Fruit fly (Drosophila melanogaster) whole organism, embryonic: ENCODE results near the gene CG5966.

Experiments used
- B-H2 ChIP-seq: fragments of 200-800 bp; sonication (Bioruptor generic); optimal IDR thresholded peaks from 2 replicates; lab custom pipeline; 2018; ENCODE audit warnings: missing biosample characterization, mild to moderate bottlenecking, missing genetic modification characterization
- CG10274 ChIP-seq: fragments of 200-800 bp; sonication (Bioruptor generic); optimal IDR thresholded peaks from 3 replicates; lab custom pipeline; 2017; ENCODE audit warnings: missing biosample characterization, mild to moderate bottlenecking, missing genetic modification characterization
- CG10654 ChIP-seq: fragments of 200-800 bp; sonication (Bioruptor generic); optimal IDR thresholded peaks from 2 replicates; lab custom pipeline; 2016; ENCODE audit warnings: missing biosample characterization, missing genetic modification characterization
- CG10979 ChIP-seq: fragments of 200-800 bp; sonication (Bioruptor generic); optimal IDR thresholded peaks from 2 replicates; lab custom pipeline; 2018; ENCODE audit warnings: missing biosample characterization, mild to moderate bottlenecking, missing genetic modification characterization, moderate library complexity
- CG11504 ChIP-seq: fragments of 200-800 bp; sonication (Bioruptor generic); optimal IDR thresholded peaks from 3 replicates; lab custom pipeline; 2019; ENCODE audit warnings: missing biosample characterization, mild to moderate bottlenecking, missing genetic modification characterization, moderate library complexity
- CG1233 ChIP-seq: fragments of 200-800 bp; sonication (Bioruptor generic); optimal IDR thresholded peaks from 4 replicates; lab custom pipeline; 2018; ENCODE audit warnings: missing biosample characterization, mild to moderate bottlenecking, missing genetic modification characterization
- CG14965 ChIP-seq: fragments of 200-800 bp; sonication (Bioruptor generic); optimal IDR thresholded peaks from 2 replicates; lab custom pipeline; 2016; ENCODE audit warnings: missing biosample characterization, missing genetic modification characterization, borderline replicate concordance
- CG15479 ChIP-seq: fragments of 200-800 bp; sonication (Bioruptor generic); optimal IDR thresholded peaks from 3 replicates; lab custom pipeline; 2019; ENCODE audit warnings: missing biosample characterization, mild to moderate bottlenecking, missing genetic modification characterization, moderate library complexity
- CG17361 ChIP-seq: fragments of 200-800 bp; sonication (Bioruptor generic); IDR thresholded peaks from 3 replicates; pipeline ENCODE4 v1.3.6; 2022; ENCODE audit warnings: missing biosample characterization, missing genetic modification characterization
- CG17568 ChIP-seq: fragments of 200-800 bp; sonication (Bioruptor generic); optimal IDR thresholded peaks from 2 replicates; lab custom pipeline; 2018; ENCODE audit warnings: missing biosample characterization, mild to moderate bottlenecking, missing genetic modification characterization, moderate library complexity
- CG18619 ChIP-seq: fragments of 200-800 bp; sonication (Bioruptor generic); optimal IDR thresholded peaks from 3 replicates; lab custom pipeline; 2017; ENCODE audit warnings: missing biosample characterization, mild to moderate bottlenecking, missing genetic modification characterization
- CG2116 ChIP-seq: fragments of 200-800 bp; sonication (Bioruptor generic); optimal IDR thresholded peaks from 3 replicates; lab custom pipeline; 2018; ENCODE audit warnings: missing biosample characterization, mild to moderate bottlenecking, missing genetic modification characterization
- CG2678 ChIP-seq: fragments of 200-800 bp; sonication (Bioruptor generic); optimal IDR thresholded peaks from 3 replicates; lab custom pipeline; 2019; ENCODE audit warnings: missing biosample characterization, mild to moderate bottlenecking, missing genetic modification characterization, moderate library complexity
- CG32532 ChIP-seq: fragments of 200-800 bp; sonication (Bioruptor generic); IDR thresholded peaks from 2 replicates; pipeline ENCODE4 v1.3.6; 2022; ENCODE audit warnings: missing biosample characterization, missing genetic modification characterization
- CG3838 ChIP-seq: fragments of 200-800 bp; sonication (Bioruptor generic); optimal IDR thresholded peaks from 3 replicates; lab custom pipeline; 2016; ENCODE audit warnings: missing biosample characterization, missing genetic modification characterization
- CG4360 ChIP-seq: fragments of 200-800 bp; sonication (Bioruptor generic); IDR thresholded peaks from 2 replicates; pipeline ENCODE4 v1.3.6; 2022; ENCODE audit warnings: missing biosample characterization, missing genetic modification characterization
- CG5180 ChIP-seq: fragments of 200-800 bp; sonication (Bioruptor generic); optimal IDR thresholded peaks from 3 replicates; lab custom pipeline; 2017; ENCODE audit warnings: missing biosample characterization, missing genetic modification characterization, mild to moderate bottlenecking, moderate library complexity, missing genetic modification reagents
- CG6654 ChIP-seq: fragments of 200-800 bp; sonication (Bioruptor generic); optimal IDR thresholded peaks from 2 replicates; lab custom pipeline; 2017; ENCODE audit warnings: missing biosample characterization, mild to moderate bottlenecking, missing genetic modification characterization
- CG7357 ChIP-seq: fragments of 200-800 bp; sonication (Bioruptor generic); IDR thresholded peaks from 3 replicates; pipeline ENCODE4 v1.3.6; 2022; ENCODE audit warnings: missing biosample characterization, missing genetic modification characterization
- CG7928 ChIP-seq: fragments of 200-800 bp; sonication (Bioruptor generic); optimal IDR thresholded peaks from 2 replicates; lab custom pipeline; 2017; ENCODE audit warnings: missing biosample characterization, mild to moderate bottlenecking, missing genetic modification characterization
- Dfd ChIP-seq, 2 experiments: fragments of >200 bp; optimal IDR thresholded peaks; 2 replicates each; lab custom pipeline; 2017; ENCODE audit warnings: missing biosample characterization in 2 of 2, missing genetic modification characterization in 2 of 2
- Drgx ChIP-seq: fragments of 200-800 bp; sonication (Bioruptor generic); IDR thresholded peaks from 2 replicates; pipeline ENCODE4 v1.3.6; 2022; ENCODE audit warnings: missing biosample characterization, missing genetic modification characterization
- E2f2 ChIP-seq: fragments of 200-800 bp; sonication (Bioruptor generic); IDR thresholded peaks from 2 replicates; pipeline ENCODE4 v1.3.6; 2022; ENCODE audit warnings: missing biosample characterization, missing genetic modification characterization
- Fer2 ChIP-seq: fragments of 200-800 bp; sonication (Bioruptor generic); optimal IDR thresholded peaks from 2 replicates; lab custom pipeline; 2018; ENCODE audit warnings: missing biosample characterization, mild to moderate bottlenecking, missing genetic modification characterization, moderate library complexity
- HLH4C ChIP-seq: fragments of 200-800 bp; sonication (Bioruptor generic); IDR thresholded peaks from 3 replicates; pipeline ENCODE4 v1.3.6; 2022; ENCODE audit warnings: missing biosample characterization, missing genetic modification characterization; ENCODE audit not compliant: partially characterized antibody
- HLHmδ ChIP-seq: fragments of 200-800 bp; sonication (Bioruptor generic); optimal IDR thresholded peaks from 2 replicates; lab custom pipeline; 2018; ENCODE audit warnings: missing biosample characterization, mild to moderate bottlenecking, missing genetic modification characterization, moderate library complexity
- Hr39 ChIP-seq: fragments of >200 bp; optimal IDR thresholded peaks from 2 replicates; lab custom pipeline; 2017
- Lhr ChIP-seq: fragments of 200-800 bp; sonication (Bioruptor generic); optimal IDR thresholded peaks from 3 replicates; lab custom pipeline; 2017; ENCODE audit warnings: mild to moderate bottlenecking, missing biosample characterization, missing genetic modification reagents, missing genetic modification characterization
- Mrtf ChIP-seq: fragments of 200-800 bp; sonication (Bioruptor generic); IDR thresholded peaks from 3 replicates; pipeline ENCODE4 v1.3.6; 2022; ENCODE audit warnings: missing biosample characterization, missing genetic modification characterization
- Poxn ChIP-seq: fragments of 200-800 bp; sonication (Bioruptor generic); IDR thresholded peaks from 2 replicates; pipeline ENCODE4 v1.3.6; 2022; ENCODE audit warnings: missing biosample characterization, missing genetic modification characterization
- Rx ChIP-seq: fragments of 200-800 bp; sonication (Bioruptor generic); IDR thresholded peaks from 2 replicates; pipeline ENCODE4 v1.3.6; 2022; ENCODE audit warnings: missing biosample characterization, missing genetic modification characterization
- Sox102F ChIP-seq: fragments of 200-800 bp; sonication (Bioruptor generic); optimal IDR thresholded peaks from 2 replicates; lab custom pipeline; 2018; ENCODE audit warnings: missing biosample characterization, mild to moderate bottlenecking, missing genetic modification characterization, moderate library complexity
- YL-1 ChIP-seq: fragments of 200-800 bp; sonication (Bioruptor generic); optimal IDR thresholded peaks from 3 replicates; lab custom pipeline; 2017; ENCODE audit warnings: missing biosample characterization, mild to moderate bottlenecking, missing genetic modification characterization
- dmrt11E ChIP-seq: fragments of 200-800 bp; sonication (Bioruptor generic); optimal IDR thresholded peaks from 3 replicates; lab custom pipeline; 2018; ENCODE audit warnings: missing biosample characterization, mild to moderate bottlenecking, missing genetic modification characterization, moderate library complexity
- exex ChIP-seq: fragments of 200-800 bp; sonication (Bioruptor generic); optimal IDR thresholded peaks from 4 replicates; lab custom pipeline; 2018; ENCODE audit warnings: missing biosample characterization, mild to moderate bottlenecking, missing genetic modification characterization, moderate library complexity
- fd102C ChIP-seq: fragments of 200-800 bp; sonication (Bioruptor generic); optimal IDR thresholded peaks from 2 replicates; lab custom pipeline; 2018; ENCODE audit warnings: missing biosample characterization, mild to moderate bottlenecking, missing genetic modification characterization, moderate library complexity
- gcm2 ChIP-seq: fragments of 200-800 bp; sonication (Bioruptor generic); optimal IDR thresholded peaks from 2 replicates; lab custom pipeline; 2016; ENCODE audit warnings: missing biosample characterization, missing genetic modification characterization
- gem ChIP-seq: fragments of 200-800 bp; sonication (Bioruptor generic); optimal IDR thresholded peaks from 2 replicates; lab custom pipeline; 2019; ENCODE audit warnings: missing biosample characterization, mild to moderate bottlenecking, missing genetic modification characterization, moderate library complexity
- gro ChIP-seq: fragments of 200-800 bp; sonication (Bioruptor generic); optimal IDR thresholded peaks from 2 replicates; lab custom pipeline; 2016; ENCODE audit warnings: missing biosample characterization, missing genetic modification characterization
- jumu ChIP-seq: fragments of 200-800 bp; sonication (Bioruptor generic); optimal IDR thresholded peaks from 3 replicates; lab custom pipeline; 2016; ENCODE audit warnings: missing biosample characterization, missing genetic modification characterization
- ken ChIP-seq: fragments of 200-800 bp; sonication (Bioruptor generic); IDR thresholded peaks from 3 replicates; pipeline ENCODE4 v1.3.6; 2022; ENCODE audit warnings: missing biosample characterization, missing genetic modification characterization
- nom ChIP-seq: fragments of 200-800 bp; sonication (Bioruptor generic); optimal IDR thresholded peaks from 2 replicates; lab custom pipeline; 2017; ENCODE audit warnings: missing biosample characterization, missing genetic modification characterization, mild to moderate bottlenecking, moderate library complexity, missing genetic modification reagents
- onecut ChIP-seq: fragments of 200-800 bp; sonication (Bioruptor generic); IDR thresholded peaks from 2 replicates; pipeline ENCODE4 v1.3.6; 2022; ENCODE audit warnings: missing biosample characterization, missing genetic modification characterization
- otp ChIP-seq: fragments of 200-800 bp; sonication (Bioruptor generic); IDR thresholded peaks from 3 replicates; pipeline ENCODE4, ENCODE4 v1.3.6; 2022; ENCODE audit warnings: missing biosample characterization, missing genetic modification characterization
- p53 ChIP-seq: fragments of 200-800 bp; sonication (Bioruptor generic); optimal IDR thresholded peaks from 2 replicates; lab custom pipeline; 2016; ENCODE audit warnings: missing biosample characterization, missing genetic modification characterization
- phol ChIP-seq: fragments of 200-800 bp; sonication (Bioruptor generic); optimal IDR thresholded peaks from 3 replicates; lab custom pipeline; 2018; ENCODE audit warnings: missing biosample characterization, mild to moderate bottlenecking, missing genetic modification characterization, moderate library complexity
- prd ChIP-seq, 3 experiments: fragments of >200 bp in 2 of 3; fragments of 200-800 bp in 1 of 3; sonication (Bioruptor generic) in 1 of 3; optimal IDR thresholded peaks in 2 of 3; IDR thresholded peaks in 1 of 3; 2 replicates in 2 of 3; 3 replicates in 1 of 3; pipeline versions ENCODE4 v1.3.6 to Lab custom; 2017 to 2022; ENCODE audit warnings: missing biosample characterization in 1 of 3, missing genetic modification characterization in 1 of 3
- sens-2 ChIP-seq: fragments of 200-800 bp; sonication (Bioruptor generic); IDR thresholded peaks from 2 replicates; pipeline ENCODE4 v1.3.6; 2022; ENCODE audit warnings: missing biosample characterization, missing genetic modification characterization
- slp2 ChIP-seq: fragments of 200-800 bp; sonication (Bioruptor generic); optimal IDR thresholded peaks from 2 replicates; lab custom pipeline; 2016; ENCODE audit warnings: missing biosample characterization, missing genetic modification characterization
- tgo ChIP-seq: fragments of 200-800 bp; sonication (Bioruptor generic); IDR thresholded peaks from 3 replicates; pipeline ENCODE4 v1.3.6; 2022; ENCODE audit warnings: missing biosample characterization, missing genetic modification characterization
- zen ChIP-seq: fragments of 200-800 bp; sonication (Bioruptor generic); optimal IDR thresholded peaks from 3 replicates; lab custom pipeline; 2018; ENCODE audit warnings: missing biosample characterization, mild to moderate bottlenecking, missing genetic modification characterization, moderate library complexity

CG5966 gene

dm6 chrX:6003830-6004229 lies 15.2 kb downstream of the CG5966 start (continued):
- TF ChIP-seq Rx (GFP tag; lab: Robert Waterston, UW) (no peak), CG10979 (tag; lab: Kevin White, UChicago) (peak; percentile 42), sens-2 (no peak), HLHmδ (GFP tag; lab: Kevin White, UChicago) (no peak), exex (no peak), CG6654 (no peak), CG17568 (no peak), CG5180 (no peak), HLH4C (no peak), CG3838 (no peak), tgo (GFP tag; lab: Robert Waterston, UW) (no peak), gro (GFP tag; lab: Kevin White, UChicago) (no peak), CG14965 (GFP tag; lab: Kevin White, UChicago) (no peak), jumu (no peak), CG1233 (GFP tag; lab: Kevin White, UChicago) (no peak), Hr39 (lab: Kevin White, UChicago) (no peak), nom (GFP tag; lab: Kevin White, UChicago) (peak; percentile 20), Poxn (no peak), B-H2 (GFP tag; lab: Kevin White, UChicago) (no peak), Dfd (GFP tag; optimal IDR thresholded peaks at IDR 0.05; lab: Kevin White, UChicago) (no peak), fd102C (GFP tag; lab: Kevin White, UChicago) (no peak), E2f2 (GFP tag; lab: Robert Waterston, UW) (no peak), otp (no peak), CG10654 (GFP tag; lab: Kevin White, UChicago) (no peak), phol (peak; percentile 30), CG15479 (GFP tag; lab: Kevin White, UChicago) (no peak), CG7357 (GFP tag; lab: Robert Waterston, UW) (no peak), prd (optimal IDR thresholded peaks at IDR 0.05; lab: Kevin White, UChicago) (no peak), prd (GFP tag; IDR thresholded peaks at IDR 0.05; lab: Robert Waterston, UW) (no peak), dmrt11E (peak; percentile 16), CG4360 (GFP tag; lab: Robert Waterston, UW) (no peak), Sox102F (GFP tag; lab: Kevin White, UChicago) (peak; percentile 10), CG32532 (no peak), Lhr (no peak), CG7928 (GFP tag; lab: Kevin White, UChicago) (no peak), onecut (GFP tag; lab: Robert Waterston, UW) (no peak), CG10274 (GFP tag; lab: Kevin White, UChicago) (no peak), slp2 (no peak), CG17361 (GFP tag; lab: Robert Waterston, UW) (peak; percentile 23; the same call in 1 of the 3 replicates), gcm2 (GFP tag; lab: Kevin White, UChicago) (no peak), Fer2 (tag; lab: Kevin White, UChicago) (no peak), ken (GFP tag; lab: Robert Waterston, UW) (no peak), Drgx (peak; percentile 9; the same call in 1 of the 2 replicates), YL-1 (GFP tag; lab: Kevin White, UChicago) (no peak), zen (tag; lab: Kevin White, UChicago) (no peak), CG2116 (GFP tag; lab: Kevin White, UChicago) (no peak), Mrtf (0 out of 3 replicates have a peak, but pooled peaks have one; percentile 20), CG11504 (tag; lab: Kevin White, UChicago) (peak; percentile 37), gem (tag; lab: Kevin White, UChicago) (peak; percentile 47), CG18619 (GFP tag; lab: Kevin White, UChicago) (no peak), CG2678 (tag; lab: Kevin White, UChicago) (peak; percentile 11), p53 (GFP tag; lab: Kevin White, UChicago) (no peak)
